Worm (Caenorhabditis elegans): ENCODE data around the gene fbxb-30.
A peak's percentile ranks its signal among the peaks of the same experiment; 100 is the strongest.
"Not testable (repeated sequence)": the region's sequence is repeated elsewhere in the genome, so short reads cannot be mapped to it uniquely, and the experiment has no call there.

Gene fbxb-30

ce11 chrII:1001351-1001750 lies at the start of gene fbxb-30, which contains the start of gene F45D11.5:
fbxb-30 (minus strand) TSS chrII:1001451.
F45D11.5 (plus strand) TSS chrII:1001702.
- TF ChIP-seq akir-1 (GFP tag; optimal IDR thresholded peaks at IDR 0.05) (no peak), madf-10 (tag; optimal IDR thresholded peaks at IDR 0.05) (no peak), ceh-79 (tag; optimal IDR thresholded peaks at IDR 0.05) (no peak), aptf-3 (GFP tag; IDR thresholded peaks at IDR 0.05) (no peak), egl-44 (GFP tag; IDR thresholded peaks at IDR 0.05) (no peak), lir-1 (GFP tag; conservative IDR thresholded peaks at IDR 0.05) (no peak), bed-2 (GFP tag; IDR thresholded peaks at IDR 0.05) (no peak), repo-1 (tag; optimal IDR thresholded peaks at IDR 0.05) (no peak), lin-35 (GFP tag; optimal IDR thresholded peaks at IDR 0.05) (no peak), F22D6.2 (tag; optimal IDR thresholded peaks at IDR 0.05) (no peak), F52B5.7 (tag; optimal IDR thresholded peaks at IDR 0.05) (no peak), ceh-40 (GFP tag; IDR thresholded peaks at IDR 0.05) (no peak), D2030.7 (GFP tag; IDR thresholded peaks at IDR 0.05) (no peak), nfya-1 (tag; optimal IDR thresholded peaks at IDR 0.05; ENCODE audit: borderline replicate concordance, insufficient read depth) (no peak), chd-7 (tag; optimal IDR thresholded peaks at IDR 0.05) (no peak)

ce11 chrII:1049849-1050248 lies 48.6 kb upstream of the fbxb-30 start, which contains the start of gene fbxb-40:
fbxb-40 (minus strand) TSS chrII:1049949.
- TF ChIP-seq nfya-2 (GFP tag; IDR thresholded peaks at IDR 0.05) (no peak), zfh-2 (GFP tag; conservative IDR thresholded peaks at IDR 0.05) (0 out of 2 replicates have a peak, but pooled peaks have one; percentile 11)

- TF ChIP-seq snpc-1.1 (tag; optimal IDR thresholded peaks at IDR 0.05; ENCODE audit: insufficient read depth) (peak; percentile 80), dpl-1 (GFP tag; optimal IDR thresholded peaks at IDR 0.05) (no peak), snpc-4 (GFP tag; optimal IDR thresholded peaks at IDR 0.05) (peak; percentile 34), snpc-4 (tag; optimal IDR thresholded peaks at IDR 0.05) (peak in 2 of 4 experiments; percentile 83 to 91), nhr-179 (tag; optimal IDR thresholded peaks at IDR 0.05) (no peak)
Measured at ce11 chrII:1046937-1047336, 45.7 kb upstream of the fbxb-30 start.

ce11 chrII:1045692-1046091 lies 44.4 kb upstream of the fbxb-30 start, which contains the start of gene str-148:
str-148 (plus strand) TSS chrII:1045992.
- TF ChIP-seq K11D2.4 (GFP tag; IDR thresholded peaks at IDR 0.05) (no peak), mel-28 (tag; optimal IDR thresholded peaks at IDR 0.05; ENCODE audit: borderline replicate concordance) (no peak), lsy-27 (tag; optimal IDR thresholded peaks at IDR 0.05; ENCODE audit: borderline replicate concordance, insufficient read depth) (no peak)

- TF ChIP-seq Y56A3A.18, ceh-100, madf-6 (GFP tag; IDR thresholded peaks at IDR 0.05): not testable (repeated sequence)
Measured at ce11 chrII:1043932-1044331, 42.7 kb upstream of the fbxb-30 start, which contains the start of gene fbxb-45. fbxb-45 (minus strand) TSS chrII:1044032.

ce11 chrII:1042227-1042626 lies 41.0 kb upstream of the fbxb-30 start, which contains the start of gene fbxb-41:
fbxb-41 (minus strand) TSS chrII:1042327.
- TF ChIP-seq tbx-9 (tag; optimal IDR thresholded peaks at IDR 0.05; ENCODE audit: borderline replicate concordance): no peak
- no peak for TF ChIP-seq nhr-80 (tag; optimal IDR thresholded peaks at IDR 0.05)
- no peak for TF ChIP-seq zim-3 (tag; optimal IDR thresholded peaks at IDR 0.05)
- TF ChIP-seq C17E4.6 (GFP tag; IDR thresholded peaks at IDR 0.05): no peak
- no peak for TF ChIP-seq ztf-3 (GFP tag; optimal IDR thresholded peaks at IDR 0.05)
- no peak for TF ChIP-seq rpc-1 (optimal IDR thresholded peaks at IDR 0.05)
- TF ChIP-seq rpc-1 (tag; optimal IDR thresholded peaks at IDR 0.05): no peak
- TF ChIP-seq F23B12.7 (tag; optimal IDR thresholded peaks at IDR 0.05; ENCODE audit: insufficient read depth): no peak
- no peak for TF ChIP-seq T07F8.4 (tag; optimal IDR thresholded peaks at IDR 0.05)
- TF ChIP-seq F57A8.1 (GFP tag; optimal IDR thresholded peaks at IDR 0.05): no peak

All from whole organism, young adult.